Fruit fly (Drosophila melanogaster): ENCODE data around the gene spn-A.
A peak's percentile ranks its signal among the peaks of the same experiment; 100 is the strongest.

- TF ChIP-seq dac (GFP tag; optimal IDR thresholded peaks at IDR 0.05), result peak; percentile 72
- TF ChIP-seq CG8119 (GFP tag; IDR thresholded peaks at IDR 0.05), result peak; percentile 93
- TF ChIP-seq net (GFP tag; optimal IDR thresholded peaks at IDR 0.05), result peak; percentile 90
- peak; percentile 99 for TF ChIP-seq svp (GFP tag)
- peak; percentile 90 for TF ChIP-seq pdm3 (GFP tag; optimal IDR thresholded peaks at IDR 0.05)
- TF ChIP-seq CG6792 (GFP tag; optimal IDR thresholded peaks at IDR 0.05), result peak; percentile 96
- peak; percentile 95 for TF ChIP-seq CG11902 (GFP tag; optimal IDR thresholded peaks at IDR 0.05)
- peak; percentile 91 for TF ChIP-seq CG31627 (GFP tag; optimal IDR thresholded peaks at IDR 0.05)
- TF ChIP-seq Lpt (GFP tag; optimal IDR thresholded peaks at IDR 0.05), result peak; percentile 90
- TF ChIP-seq Sox102F (GFP tag; optimal IDR thresholded peaks at IDR 0.05), result peak; percentile 94
- peak; percentile 97 for TF ChIP-seq CG8319 (GFP tag; optimal IDR thresholded peaks at IDR 0.05)
Measured at dm6 chr3R:30061154-30061482, 5.3 kb upstream of the spn-A start.
